Fruit fly (Drosophila melanogaster) Kc167 (cell line): ENCODE data around the gene COX6CL.

Experiments
- Myc ChIP-seq: fragments of >200 bp; optimal IDR thresholded peaks from 2 replicates; lab custom pipeline; 2017; ENCODE audit warnings: missing external identifiers
- h ChIP-seq: fragments of >200 bp; optimal IDR thresholded peaks from 3 replicates; lab custom pipeline; 2018; ENCODE audit warnings: missing external identifiers
- psq ChIP-seq: fragments of >200 bp; optimal IDR thresholded peaks from 2 replicates; lab custom pipeline; 2017; ENCODE audit warnings: missing external identifiers
- ttk ChIP-seq: sonication (Bioruptor generic); optimal IDR thresholded peaks from 2 replicates; lab custom pipeline; 2017; ENCODE audit warnings: missing external identifiers

DNA sequence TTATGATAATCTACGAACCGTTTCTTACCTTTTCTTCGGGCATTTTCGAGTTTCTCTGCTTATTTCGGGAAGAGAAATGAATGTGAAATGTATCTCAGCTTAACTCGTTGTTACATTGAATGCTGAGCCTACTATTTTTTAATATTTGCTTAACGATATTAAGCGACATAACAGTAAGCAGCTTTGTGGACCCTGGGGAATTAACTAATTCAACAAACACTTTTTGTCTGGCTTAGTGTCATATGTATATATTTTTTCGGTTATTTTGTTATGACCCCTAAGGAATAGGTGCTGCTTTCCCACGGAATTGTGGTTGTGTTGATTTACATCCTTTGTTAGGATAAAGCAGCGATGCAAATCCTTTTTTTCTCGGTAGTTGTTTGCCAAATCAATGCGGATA, at the start of gene COX6CL:
- TF ChIP-seq h (no peak), Myc (no peak), psq (lab: Kevin White, UChicago) (no peak), ttk (no peak)
